Fruit fly (Drosophila melanogaster) whole organism, embryonic: ENCODE results near the gene Prosalpha6T.

Experiments used
- Atf-2 ChIP-seq: fragments of 200-800 bp; sonication (Bioruptor generic); optimal IDR thresholded peaks from 2 replicates; lab custom pipeline; 2016; ENCODE audit warnings: missing biosample characterization, missing genetic modification characterization
- C15 ChIP-seq: fragments of 200-800 bp; sonication (Bioruptor generic); IDR thresholded peaks from 3 replicates; pipeline ENCODE4 v1.3.6; 2022; ENCODE audit warnings: missing biosample characterization, missing genetic modification characterization
- CG10462 ChIP-seq: fragments of 200-800 bp; sonication (Bioruptor generic); optimal IDR thresholded peaks from 2 replicates; lab custom pipeline; 2016; ENCODE audit warnings: missing biosample characterization, missing genetic modification characterization
- CG10979 ChIP-seq: fragments of 200-800 bp; sonication (Bioruptor generic); optimal IDR thresholded peaks from 2 replicates; lab custom pipeline; 2018; ENCODE audit warnings: missing biosample characterization, mild to moderate bottlenecking, missing genetic modification characterization, moderate library complexity
- CG11456 ChIP-seq: fragments of 200-800 bp; sonication (Bioruptor generic); IDR thresholded peaks from 3 replicates; pipeline ENCODE4 v1.3.6; 2022; ENCODE audit warnings: missing biosample characterization, missing genetic modification characterization
- CG13894 ChIP-seq: fragments of 200-800 bp; sonication (Bioruptor generic); optimal IDR thresholded peaks from 3 replicates; lab custom pipeline; 2018; ENCODE audit warnings: missing biosample characterization, mild to moderate bottlenecking, missing genetic modification characterization, moderate library complexity
- CG15696 ChIP-seq: fragments of 200-800 bp; sonication (Bioruptor generic); optimal IDR thresholded peaks from 2 replicates; lab custom pipeline; 2019; ENCODE audit warnings: missing biosample characterization, mild to moderate bottlenecking, missing genetic modification characterization, moderate library complexity
- CG17912 ChIP-seq: fragments of 200-800 bp; sonication (Bioruptor generic); optimal IDR thresholded peaks from 2 replicates; lab custom pipeline; 2018; ENCODE audit warnings: missing biosample characterization, mild to moderate bottlenecking, missing genetic modification characterization
- CG2120 ChIP-seq: fragments of 200-800 bp; sonication (Bioruptor generic); optimal IDR thresholded peaks from 3 replicates; lab custom pipeline; 2016; ENCODE audit warnings: missing biosample characterization, missing genetic modification characterization
- CG34376 ChIP-seq: fragments of 200-800 bp; sonication (Bioruptor generic); optimal IDR thresholded peaks from 2 replicates; lab custom pipeline; 2018; ENCODE audit warnings: missing biosample characterization, mild to moderate bottlenecking, missing genetic modification characterization
- CG43689 ChIP-seq: fragments of 200-800 bp; sonication (Bioruptor generic); IDR thresholded peaks from 2 replicates; pipeline ENCODE4 v1.3.6; 2022; ENCODE audit warnings: missing biosample characterization, missing genetic modification characterization
- CG6689 ChIP-seq: fragments of 200-800 bp; sonication (Bioruptor generic); IDR thresholded peaks from 2 replicates; pipeline ENCODE4 v1.3.6; 2022; ENCODE audit warnings: missing biosample characterization, missing genetic modification characterization
- CG7839 ChIP-seq: fragments of 200-800 bp; sonication (Bioruptor generic); optimal IDR thresholded peaks from 3 replicates; lab custom pipeline; 2018; ENCODE audit warnings: missing biosample characterization, mild to moderate bottlenecking, missing genetic modification characterization, moderate library complexity
- CG8765 ChIP-seq: fragments of 200-800 bp; sonication (Bioruptor generic); IDR thresholded peaks from 2 replicates; pipeline ENCODE4 v1.3.6; 2022; ENCODE audit warnings: missing biosample characterization, missing genetic modification characterization
- Dfd ChIP-seq, 2 experiments: fragments of >200 bp; optimal IDR thresholded peaks; 2 replicates each; lab custom pipeline; 2017; ENCODE audit warnings: missing biosample characterization in 2 of 2, missing genetic modification characterization in 2 of 2
- Dref ChIP-seq: fragments of 200-800 bp; sonication (Bioruptor generic); IDR thresholded peaks from 2 replicates; pipeline ENCODE4 v1.3.6; 2022; ENCODE audit warnings: missing biosample characterization, missing genetic modification characterization
- Eip74EF ChIP-seq, 2 experiments: fragments of 200-800 bp in 1 of 2; fragments of >200 bp in 1 of 2; sonication (Bioruptor generic) in 1 of 2; optimal IDR thresholded peaks; 2 replicates each; lab custom pipeline; 2017 to 2019; ENCODE audit warnings: missing biosample characterization in 2 of 2, missing genetic modification characterization in 2 of 2, mild to moderate bottlenecking in 1 of 2, moderate library complexity in 1 of 2
- HLH54F ChIP-seq: fragments of 200-800 bp; sonication (Bioruptor generic); optimal IDR thresholded peaks from 3 replicates; lab custom pipeline; 2016; ENCODE audit warnings: missing biosample characterization, missing genetic modification characterization
- Hey ChIP-seq: fragments of 200-800 bp; sonication (Bioruptor generic); optimal IDR thresholded peaks from 3 replicates; lab custom pipeline; 2018; ENCODE audit warnings: missing biosample characterization, mild to moderate bottlenecking, missing genetic modification characterization
- Mad ChIP-seq: fragments of 200-800 bp; sonication (Bioruptor generic); optimal IDR thresholded peaks from 2 replicates; lab custom pipeline; 2016; ENCODE audit warnings: missing biosample characterization, missing genetic modification characterization
- Med ChIP-seq: fragments of 200-800 bp; sonication (Bioruptor generic); peaks from one replicate; lab custom pipeline; 2016; ENCODE audit warnings: missing biosample characterization, missing genetic modification characterization, mild to moderate bottlenecking, inconsistent platforms, moderate library complexity
- Mes4 ChIP-seq: fragments of 200-800 bp; sonication (Bioruptor generic); optimal IDR thresholded peaks from 2 replicates; lab custom pipeline; 2016; ENCODE audit warnings: missing biosample characterization, missing genetic modification characterization
- Stat92E ChIP-seq, 3 experiments: fragments of >200 bp in 2 of 3; fragments of 200-800 bp in 1 of 3; sonication (Bioruptor generic) in 1 of 3; optimal IDR thresholded peaks; 2 replicates each; lab custom pipeline; 2017 to 2019; ENCODE audit warnings: missing biosample characterization in 3 of 3, missing genetic modification characterization in 3 of 3, mild to moderate bottlenecking in 1 of 3, moderate library complexity in 1 of 3
- Xbp1 ChIP-seq: fragments of 200-800 bp; sonication (Bioruptor generic); optimal IDR thresholded peaks from 3 replicates; lab custom pipeline; 2016; ENCODE audit warnings: missing biosample characterization, mild to moderate bottlenecking, missing genetic modification characterization
- YL-1 ChIP-seq: fragments of 200-800 bp; sonication (Bioruptor generic); optimal IDR thresholded peaks from 3 replicates; lab custom pipeline; 2017; ENCODE audit warnings: missing biosample characterization, mild to moderate bottlenecking, missing genetic modification characterization
- ash1 ChIP-seq: fragments of 200-800 bp; sonication (Bioruptor generic); optimal IDR thresholded peaks from 2 replicates; lab custom pipeline; 2018; ENCODE audit warnings: missing biosample characterization, mild to moderate bottlenecking, missing genetic modification characterization
- bowl ChIP-seq: fragments of 200-800 bp; sonication (Bioruptor generic); IDR thresholded peaks from 2 replicates; pipeline ENCODE4 v1.3.6; 2022; ENCODE audit warnings: missing biosample characterization, missing genetic modification characterization
- bsh ChIP-seq, 2 experiments: fragments of 200-800 bp; sonication (Bioruptor generic); optimal IDR thresholded peaks; 2 replicates each; lab custom pipeline; 2017 to 2018; ENCODE audit warnings: mild to moderate bottlenecking in 2 of 2, missing biosample characterization in 2 of 2, missing genetic modification characterization in 2 of 2, moderate library complexity in 1 of 2
- cad ChIP-seq: fragments of >200 bp; optimal IDR thresholded peaks from 2 replicates; lab custom pipeline; 2017; ENCODE audit warnings: missing biosample characterization, missing genetic modification characterization
- cg ChIP-seq: fragments of 200-800 bp; sonication (Bioruptor generic); optimal IDR thresholded peaks from 3 replicates; lab custom pipeline; 2019; ENCODE audit warnings: missing biosample characterization, mild to moderate bottlenecking, missing genetic modification characterization, moderate library complexity
- corto ChIP-seq: fragments of 200-800 bp; sonication (Bioruptor generic); optimal IDR thresholded peaks from 2 replicates; lab custom pipeline; 2016; ENCODE audit warnings: missing biosample characterization, mild to moderate bottlenecking, missing genetic modification characterization, moderate library complexity
- dmrt11E ChIP-seq: fragments of 200-800 bp; sonication (Bioruptor generic); optimal IDR thresholded peaks from 3 replicates; lab custom pipeline; 2018; ENCODE audit warnings: missing biosample characterization, mild to moderate bottlenecking, missing genetic modification characterization, moderate library complexity
- dpn ChIP-seq, 2 experiments: fragments of 200-800 bp; sonication (Bioruptor generic); optimal IDR thresholded peaks; 3 replicates each; lab custom pipeline; 2016; ENCODE audit warnings: missing biosample characterization in 2 of 2, missing genetic modification characterization in 2 of 2
- eve ChIP-seq, 2 experiments: fragments of >200 bp; optimal IDR thresholded peaks; 2 replicates each; lab custom pipeline; 2017; ENCODE audit warnings: missing biosample characterization in 2 of 2, missing genetic modification characterization in 2 of 2
- fd96Cb ChIP-seq: fragments of 200-800 bp; sonication (Bioruptor generic); optimal IDR thresholded peaks from 2 replicates; lab custom pipeline; 2018; ENCODE audit warnings: missing biosample characterization, mild to moderate bottlenecking, missing genetic modification characterization, moderate library complexity
- gce ChIP-seq: fragments of 200-800 bp; sonication (Bioruptor generic); IDR thresholded peaks from 3 replicates; pipeline ENCODE4 v1.3.6; 2022; ENCODE audit warnings: missing biosample characterization, missing genetic modification characterization
- gem ChIP-seq: fragments of 200-800 bp; sonication (Bioruptor generic); optimal IDR thresholded peaks from 2 replicates; lab custom pipeline; 2019; ENCODE audit warnings: missing biosample characterization, mild to moderate bottlenecking, missing genetic modification characterization, moderate library complexity
- lilli ChIP-seq: fragments of 200-800 bp; sonication (Bioruptor generic); optimal IDR thresholded peaks from 3 replicates; lab custom pipeline; 2016; ENCODE audit warnings: missing biosample characterization, missing genetic modification characterization
- nau ChIP-seq: fragments of 200-800 bp; sonication (Bioruptor generic); optimal IDR thresholded peaks from 3 replicates; lab custom pipeline; 2017; ENCODE audit warnings: missing biosample characterization, mild to moderate bottlenecking, missing genetic modification characterization, missing genetic modification reagents
- nom ChIP-seq: fragments of 200-800 bp; sonication (Bioruptor generic); optimal IDR thresholded peaks from 2 replicates; lab custom pipeline; 2017; ENCODE audit warnings: missing biosample characterization, missing genetic modification characterization, mild to moderate bottlenecking, moderate library complexity, missing genetic modification reagents
- otp ChIP-seq: fragments of 200-800 bp; sonication (Bioruptor generic); IDR thresholded peaks from 3 replicates; pipeline ENCODE4, ENCODE4 v1.3.6; 2022; ENCODE audit warnings: missing biosample characterization, missing genetic modification characterization
- pita ChIP-seq: fragments of 200-800 bp; sonication (Bioruptor generic); optimal IDR thresholded peaks from 2 replicates; lab custom pipeline; 2017; ENCODE audit warnings: missing biosample characterization, mild to moderate bottlenecking, missing genetic modification characterization
- prd ChIP-seq, 3 experiments: fragments of >200 bp in 2 of 3; fragments of 200-800 bp in 1 of 3; sonication (Bioruptor generic) in 1 of 3; optimal IDR thresholded peaks in 2 of 3; IDR thresholded peaks in 1 of 3; 2 replicates in 2 of 3; 3 replicates in 1 of 3; pipeline versions ENCODE4 v1.3.6 to Lab custom; 2017 to 2022; ENCODE audit warnings: missing biosample characterization in 1 of 3, missing genetic modification characterization in 1 of 3
- repo ChIP-seq: fragments of 200-800 bp; sonication (Bioruptor generic); optimal IDR thresholded peaks from 2 replicates; lab custom pipeline; 2016; ENCODE audit warnings: missing biosample characterization, missing genetic modification characterization
- ro ChIP-seq: fragments of 200-800 bp; sonication (Bioruptor generic); IDR thresholded peaks from 2 replicates; pipeline ENCODE4 v1.3.6; 2022; ENCODE audit warnings: missing biosample characterization, missing genetic modification characterization
- salm ChIP-seq: fragments of 200-800 bp; sonication (Bioruptor generic); optimal IDR thresholded peaks from 2 replicates; lab custom pipeline; 2018; ENCODE audit warnings: missing biosample characterization, mild to moderate bottlenecking, missing genetic modification characterization
- sd ChIP-seq: fragments of 200-800 bp; sonication (Bioruptor generic); optimal IDR thresholded peaks from 3 replicates; lab custom pipeline; 2018; ENCODE audit warnings: missing biosample characterization, mild to moderate bottlenecking, missing genetic modification characterization, moderate library complexity
- slp2 ChIP-seq: fragments of 200-800 bp; sonication (Bioruptor generic); optimal IDR thresholded peaks from 2 replicates; lab custom pipeline; 2016; ENCODE audit warnings: missing biosample characterization, missing genetic modification characterization
- tio ChIP-seq: fragments of 200-800 bp; sonication (Bioruptor generic); optimal IDR thresholded peaks from 2 replicates; lab custom pipeline; 2017; ENCODE audit warnings: missing biosample characterization, missing genetic modification characterization, inconsistent platforms
- unc-4 ChIP-seq: fragments of 200-800 bp; sonication (Bioruptor generic); IDR thresholded peaks from 2 replicates; pipeline ENCODE4 v1.3.6; 2022; ENCODE audit warnings: missing biosample characterization, missing genetic modification characterization; ENCODE audit not compliant: partially characterized antibody

The Prosalpha6T gene

DNA sequence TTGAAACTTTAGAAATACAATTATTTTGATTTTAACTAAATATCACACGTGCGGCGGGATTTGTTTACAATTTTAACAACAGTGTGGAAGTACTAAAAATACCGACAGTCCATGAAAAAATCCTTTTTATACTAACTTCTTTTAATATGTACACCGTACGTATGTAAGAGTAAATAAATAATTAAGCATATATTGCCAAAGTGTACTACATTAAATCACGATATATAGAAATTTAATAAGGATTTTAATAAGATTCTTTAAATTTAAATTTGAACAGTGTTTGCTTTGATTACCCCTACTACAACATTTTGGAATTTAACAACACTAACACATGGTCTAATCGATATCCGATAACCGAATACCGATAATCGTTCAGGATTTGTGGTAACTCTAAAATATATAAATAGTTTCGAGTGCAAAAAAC is 9.6 kb upstream of the Prosalpha6T start, which contains the start of the genes Ski6 and CG16812 (continued):
- TF ChIP-seq prd (optimal IDR thresholded peaks at IDR 0.05; lab: Kevin White, UChicago) (no peak), prd (GFP tag; IDR thresholded peaks at IDR 0.05; lab: Robert Waterston, UW) (peak; percentile 76), pita (GFP tag; lab: Kevin White, UChicago) (no peak), CG11456 (no peak), CG15696 (tag; lab: Kevin White, UChicago) (peak; percentile 73), dpn (GFP tag; optimal IDR thresholded peaks at IDR 0.05; lab: Kevin White, UChicago) (peak; percentile 2 to 80), Dfd (GFP tag; optimal IDR thresholded peaks at IDR 0.05; lab: Kevin White, UChicago) (no peak), dmrt11E (peak; percentile 67), eve (GFP tag; optimal IDR thresholded peaks at IDR 0.05; lab: Kevin White, UChicago) (no peak), fd96Cb (tag; lab: Kevin White, UChicago) (peak; percentile 61), CG8765 (GFP tag; lab: Robert Waterston, UW) (no peak), Med (GFP tag; lab: Kevin White, UChicago) (peak; percentile 84), cg (GFP tag; lab: Kevin White, UChicago) (no peak), CG7839 (no peak), repo (GFP tag; lab: Kevin White, UChicago) (no peak), otp (GFP tag; lab: Robert Waterston, UW) (no peak), CG17912 (GFP tag; lab: Kevin White, UChicago) (no peak), CG34376 (no peak), cad (no peak), gce (GFP tag; lab: Robert Waterston, UW) (no peak), nau (GFP tag; lab: Kevin White, UChicago) (no peak), sd (no peak), corto (GFP tag; lab: Kevin White, UChicago) (no peak), slp2 (no peak), gem (tag; lab: Kevin White, UChicago) (peak; percentile 89), ash1 (GFP tag; lab: Kevin White, UChicago) (no peak), Atf-2 (GFP tag; lab: Kevin White, UChicago) (no peak), Hey (no peak), CG43689 (GFP tag; lab: Robert Waterston, UW) (no peak), CG10979 (tag; lab: Kevin White, UChicago) (peak; percentile 67), Xbp1 (peak; percentile 74), salm (peak; percentile 20), lilli (peak; percentile 77), Stat92E (GFP tag; optimal IDR thresholded peaks at IDR 0.05; lab: Kevin White, UChicago) (peak in 1 of 3 experiments; percentile 8), CG6689 (peak; percentile 68), CG13894 (tag; lab: Kevin White, UChicago) (no peak), bsh (GFP tag; optimal IDR thresholded peaks at IDR 0.05; lab: Kevin White, UChicago) (peak in 1 of 2 experiments; percentile 79), ro (GFP tag; lab: Robert Waterston, UW) (no peak), HLH54F (no peak), nom (GFP tag; lab: Kevin White, UChicago) (no peak), CG2120 (GFP tag; lab: Kevin White, UChicago) (peak; percentile 76), Mes4 (GFP tag; lab: Kevin White, UChicago) (no peak), C15 (GFP tag; lab: Robert Waterston, UW) (no peak), bowl (no peak), Mad (GFP tag; lab: Kevin White, UChicago) (peak; percentile 32), unc-4 (peak; percentile 61), YL-1 (GFP tag; lab: Kevin White, UChicago) (peak; percentile 66), Eip74EF (GFP tag; optimal IDR thresholded peaks at IDR 0.05; lab: Kevin White, UChicago) (no peak), Dref (GFP tag; lab: Robert Waterston, UW) (peak; percentile 76), tio (GFP tag; lab: Kevin White, UChicago) (no peak), CG10462 (GFP tag; lab: Kevin White, UChicago) (peak; percentile 40)
